Fruit fly (Drosophila melanogaster): ENCODE data around the gene CG31467.

Gene CG31467

dm6 chr3R:10714498-10714897 is 7.8 kb upstream of the CG31467 start, which contains the start of gene CG4073:
CG4073 (plus strand) TSS chr3R:10714798.
- no peak for TF ChIP-seq Ets21C (GFP tag; optimal IDR thresholded peaks at IDR 0.05)
- TF ChIP-seq Hr38 (GFP tag; optimal IDR thresholded peaks at IDR 0.05) = no peak
- TF ChIP-seq Hr39 (GFP tag; optimal IDR thresholded peaks at IDR 0.05) = no peak
- TF ChIP-seq OdsH (GFP tag; optimal IDR thresholded peaks at IDR 0.05) = no peak
- TF ChIP-seq CG11294 (GFP tag; IDR thresholded peaks at IDR 0.05) = no peak
- no peak for TF ChIP-seq CG1621 (tag; optimal IDR thresholded peaks at IDR 0.05)
- TF ChIP-seq spab (GFP tag; optimal IDR thresholded peaks at IDR 0.05) = no peak
- TF ChIP-seq Eip93F (GFP tag; optimal IDR thresholded peaks at IDR 0.05) = no peak
- TF ChIP-seq fkh (GFP tag; optimal IDR thresholded peaks at IDR 0.05) = no peak
- no peak for TF ChIP-seq CG3919 (GFP tag; optimal IDR thresholded peaks at IDR 0.05)
- TF ChIP-seq Blimp-1 (GFP tag; optimal IDR thresholded peaks at IDR 0.05) = no peak
- no peak for TF ChIP-seq CG6808 (GFP tag; optimal IDR thresholded peaks at IDR 0.05)
- TF ChIP-seq svp (GFP tag) = no peak
- TF ChIP-seq vri (GFP tag; optimal IDR thresholded peaks at IDR 0.05) = no peak
- TF ChIP-seq CG6163 (GFP tag; IDR thresholded peaks at IDR 0.05) = no peak

dm6 chr3R:10711148-10711547 is 4.5 kb upstream of the CG31467 start, which contains the start of gene CG14689:
CG14689 (minus strand) TSS chr3R:10711248.
- no peak for TF ChIP-seq Blimp-1 (GFP tag; optimal IDR thresholded peaks at IDR 0.05)
- no peak for TF ChIP-seq CG11762 (GFP tag; optimal IDR thresholded peaks at IDR 0.05; ENCODE audit: insufficient read depth)
- no peak for TF ChIP-seq spab (GFP tag; optimal IDR thresholded peaks at IDR 0.05)
- TF ChIP-seq CG6808 (GFP tag; optimal IDR thresholded peaks at IDR 0.05) = no peak
- TF ChIP-seq esn (GFP tag; optimal IDR thresholded peaks at IDR 0.05) = no peak
- no peak for TF ChIP-seq dsx (GFP tag; optimal IDR thresholded peaks at IDR 0.05; ENCODE audit: poor library complexity, severe bottlenecking)
- no peak for TF ChIP-seq CG10669 (GFP tag; optimal IDR thresholded peaks at IDR 0.05)
- no peak for TF ChIP-seq CG15336 (GFP tag; IDR thresholded peaks at IDR 0.05)
- no peak for TF ChIP-seq Eip93F (GFP tag; optimal IDR thresholded peaks at IDR 0.05)
- TF ChIP-seq acj6 (GFP tag; optimal IDR thresholded peaks at IDR 0.05) = no peak
- no peak for TF ChIP-seq CG6854 (GFP tag; optimal IDR thresholded peaks at IDR 0.05)
- no peak for TF ChIP-seq lz (GFP tag; optimal IDR thresholded peaks at IDR 0.05)
- TF ChIP-seq CG3919 (GFP tag; optimal IDR thresholded peaks at IDR 0.05) = no peak
- no peak for TF ChIP-seq CG8119 (GFP tag; IDR thresholded peaks at IDR 0.05)
- no peak for TF ChIP-seq Eip75B (GFP tag; optimal IDR thresholded peaks at IDR 0.05)
- TF ChIP-seq CG11902 (GFP tag; optimal IDR thresholded peaks at IDR 0.05) = no peak
- TF ChIP-seq CG8632 (GFP tag; optimal IDR thresholded peaks at IDR 0.05) = no peak
- TF ChIP-seq achi (GFP tag; optimal IDR thresholded peaks at IDR 0.05) = no peak

dm6 chr3R:10709264-10709663 is 2.6 kb upstream of the CG31467 start, which contains the start of gene CG31373:
CG31373 (minus strand) TSS chr3R:10709364.
- TF ChIP-seq acj6 (GFP tag; optimal IDR thresholded peaks at IDR 0.05) (no peak), Ets96B (tag; optimal IDR thresholded peaks at IDR 0.05) (no peak), CG15336 (GFP tag; IDR thresholded peaks at IDR 0.05) (no peak), Lpt (GFP tag; optimal IDR thresholded peaks at IDR 0.05) (no peak), CG6854 (GFP tag; optimal IDR thresholded peaks at IDR 0.05) (no peak), ss (GFP tag; optimal IDR thresholded peaks at IDR 0.05) (no peak), Blimp-1 (GFP tag; optimal IDR thresholded peaks at IDR 0.05) (no peak), eg (GFP tag; IDR thresholded peaks at IDR 0.05) (no peak), CG6276 (GFP tag; optimal IDR thresholded peaks at IDR 0.05) (no peak)

- no peak for TF ChIP-seq acj6 (GFP tag; optimal IDR thresholded peaks at IDR 0.05)
- TF ChIP-seq CG6808 (GFP tag; optimal IDR thresholded peaks at IDR 0.05) = no peak
Observed at dm6 chr3R:10708169-10708568, 1.5 kb upstream of the CG31467 start, which contains the start of gene CG31278. CG31278 (minus strand) TSS chr3R:10708340.

- TF ChIP-seq Lpt (GFP tag; optimal IDR thresholded peaks at IDR 0.05) = no peak
- peak; percentile 8 for TF ChIP-seq svp (GFP tag)
Observed at dm6 chr3R:10704975-10705374, 1.7 kb downstream of the CG31467 start, which contains the start of gene CG31391. CG31391 (minus strand) TSS chr3R:10705075.
